Fruit fly (Drosophila melanogaster): ENCODE measurements around the gene BigH1.

BigH1 gene

dm6 chr3R:14624088-14624619, 39.1 kb upstream of the BigH1 start (continued):
- TF ChIP-seq CG12071 (GFP tag; optimal IDR thresholded peaks at IDR 0.05) (no peak), CG1832 (GFP tag; optimal IDR thresholded peaks at IDR 0.05) (peak; percentile 82), rib (GFP tag; IDR thresholded peaks at IDR 0.05) (0 out of 2 replicates have a peak, but pooled peaks have one; percentile 46), Med (GFP tag) (peak; percentile 86), Pdp1 (GFP tag; optimal IDR thresholded peaks at IDR 0.05) (peak; percentile 54 to 69), kay (GFP tag; optimal IDR thresholded peaks at IDR 0.05) (peak; percentile 20), CG30403 (GFP tag; optimal IDR thresholded peaks at IDR 0.05) (peak; percentile 62), dpn (GFP tag; optimal IDR thresholded peaks at IDR 0.05) (peak; percentile 7 to 41), CG16815 (GFP tag; optimal IDR thresholded peaks at IDR 0.05) (peak; percentile 78), esg (GFP tag; conservative IDR thresholded peaks at IDR 0.05) (peak; percentile 15; the same call in 1 of the 2 replicates), D19A (tag; optimal IDR thresholded peaks at IDR 0.05) (peak; percentile 5), Drgx (GFP tag; IDR thresholded peaks at IDR 0.05) (peak; percentile 80), Gug (GFP tag; IDR thresholded peaks at IDR 0.05) (0 out of 4 replicates have a peak, but pooled peaks have one; percentile 5), Mad (GFP tag; optimal IDR thresholded peaks at IDR 0.05) (peak; percentile 36), danr (GFP tag; IDR thresholded peaks at IDR 0.05) (no peak), CG4360 (GFP tag; IDR thresholded peaks at IDR 0.05) (peak; percentile 99), CG1529 (GFP tag; optimal IDR thresholded peaks at IDR 0.05) (peak; percentile 45), ind (GFP tag; optimal IDR thresholded peaks at IDR 0.05) (peak; percentile 9), en (GFP tag; optimal IDR thresholded peaks at IDR 0.05) (no peak), ewg (GFP tag; optimal IDR thresholded peaks at IDR 0.05) (peak; percentile 43), CG32772 (GFP tag; IDR thresholded peaks at IDR 0.05) (0 out of 2 replicates have a peak, but pooled peaks have one; percentile 25), CG12155 (GFP tag; optimal IDR thresholded peaks at IDR 0.05) (peak; percentile 4), ems (GFP tag; optimal IDR thresholded peaks at IDR 0.05) (peak; percentile 63), CG4854 (GFP tag; optimal IDR thresholded peaks at IDR 0.05) (peak; percentile 5), CG32532 (GFP tag; IDR thresholded peaks at IDR 0.05) (no peak), CG33557 (GFP tag; optimal IDR thresholded peaks at IDR 0.05) (peak; percentile 64), crol (GFP tag; IDR thresholded peaks at IDR 0.05) (no peak), CG7839 (tag; optimal IDR thresholded peaks at IDR 0.05) (peak; percentile 70), CG17361 (GFP tag; IDR thresholded peaks at IDR 0.05) (peak; percentile 75; the same call in 2 of the 3 replicates), tup (GFP tag; optimal IDR thresholded peaks at IDR 0.05) (peak; percentile 23), E2f2 (GFP tag; IDR thresholded peaks at IDR 0.05) (peak; percentile 29; the same call in 1 of the 2 replicates), gcm (GFP tag; optimal IDR thresholded peaks at IDR 0.05) (peak; percentile 65), sim (GFP tag; IDR thresholded peaks at IDR 0.05) (0 out of 2 replicates have a peak, but pooled peaks have one; percentile 8), CG9215 (GFP tag; IDR thresholded peaks at IDR 0.05) (no peak), nom (GFP tag; optimal IDR thresholded peaks at IDR 0.05) (peak; percentile 65), bab2 (GFP tag; optimal IDR thresholded peaks at IDR 0.05) (peak; percentile 20)

DNA sequence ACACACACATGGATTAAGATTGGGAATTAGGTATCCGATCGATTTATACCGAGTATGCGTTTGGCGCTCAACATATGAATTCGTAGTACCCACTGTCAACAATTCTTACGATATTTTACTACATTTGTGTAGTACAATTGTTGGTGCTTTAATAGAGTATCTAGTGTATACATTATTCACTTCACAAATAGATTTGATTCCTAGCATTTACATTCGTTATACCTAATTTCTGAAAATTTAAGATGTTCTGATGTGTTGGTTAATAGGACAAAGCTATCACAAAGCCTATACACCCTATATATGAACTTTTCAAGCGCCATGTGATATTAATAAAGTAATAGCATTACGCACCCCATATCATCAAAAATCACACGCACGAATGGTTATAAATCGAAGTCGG, 38.6 kb upstream of the BigH1 start:
- TF ChIP-seq Rfx (GFP tag; IDR thresholded peaks at IDR 0.05) (no peak), gem (tag; optimal IDR thresholded peaks at IDR 0.05) (peak; percentile 18), Ptx1 (GFP tag; IDR thresholded peaks at IDR 0.05) (0 out of 2 replicates have a peak, but pooled peaks have one; percentile 8), Trl (optimal IDR thresholded peaks at IDR 0.05) (peak in 1 of 2 experiments; percentile 49), Trl (GFP tag; optimal IDR thresholded peaks at IDR 0.05) (no peak), fd96Cb (tag; optimal IDR thresholded peaks at IDR 0.05) (peak; percentile 23), wdn (GFP tag; IDR thresholded peaks at IDR 0.05) (no peak), bigmax (GFP tag; optimal IDR thresholded peaks at IDR 0.05) (no peak), dimm (GFP tag; IDR thresholded peaks at IDR 0.05) (no peak), CG10979 (tag; optimal IDR thresholded peaks at IDR 0.05) (peak; percentile 4), sima (GFP tag; optimal IDR thresholded peaks at IDR 0.05) (no peak), D19A (tag; optimal IDR thresholded peaks at IDR 0.05) (peak; percentile 37), Six4 (GFP tag; optimal IDR thresholded peaks at IDR 0.05) (no peak), HmgD (GFP tag; optimal IDR thresholded peaks at IDR 0.05) (no peak), D19B (GFP tag; optimal IDR thresholded peaks at IDR 0.05) (peak; percentile 55)

All from whole organism, embryonic.